Worm (Caenorhabditis elegans) whole organism, L2 larva: ENCODE data around the gene acs-15.
"Not testable (repeated sequence)": the region's sequence is repeated elsewhere in the genome, so short reads cannot be mapped to it uniquely, and the experiment has no call there.

Source experiments
- ceh-82 ChIP-seq: fragments of 150-350 bp; optimal IDR thresholded peaks from 2 replicates; lab custom pipeline; 2014; ENCODE audit warnings: missing biosample characterization, missing genetic modification characterization
- nhr-21 ChIP-seq: fragments of 150-350 bp; optimal IDR thresholded peaks from 2 replicates; lab custom pipeline; 2014; ENCODE audit warnings: missing biosample characterization, missing genetic modification characterization
- nhr-23 ChIP-seq: fragments of 150-350 bp; optimal IDR thresholded peaks from 2 replicates; lab custom pipeline; 2014; ENCODE audit warnings: missing biosample characterization, missing genetic modification reagents, missing genetic modification characterization

The acs-15 gene

DNA sequence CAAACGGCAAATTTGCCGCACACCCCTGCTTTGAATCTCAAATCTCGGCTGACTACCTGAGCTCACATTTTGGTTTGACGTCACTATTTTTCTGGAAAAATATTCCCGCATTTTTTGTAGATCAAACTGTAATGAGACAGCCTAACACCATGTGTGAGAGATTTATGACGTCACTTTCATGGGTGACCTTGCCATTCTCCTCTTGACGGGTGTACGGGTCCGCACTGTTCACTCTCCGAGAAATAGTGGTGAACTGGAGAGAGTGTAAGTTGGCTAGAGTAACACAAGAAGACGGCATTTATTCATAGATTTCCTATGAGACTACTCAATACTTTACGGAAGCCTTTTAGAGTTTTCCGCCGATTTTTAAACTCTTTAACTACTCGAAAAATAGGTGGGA lies 52.9 kb downstream of the acs-15 start, which contains the start of gene fbxc-40:
fbxc-40 (plus strand) TSS at position 301 of the 400 bp plus-strand sequence.
- not testable (repeated sequence) for TF ChIP-seq ceh-82; nhr-23 (tag; lab: Kevin White, UChicago); nhr-21 (tag; lab: Kevin White, UChicago)
